Worm (Caenorhabditis elegans): Measurements from ENCODE around the gene sra-13.

DNA sequence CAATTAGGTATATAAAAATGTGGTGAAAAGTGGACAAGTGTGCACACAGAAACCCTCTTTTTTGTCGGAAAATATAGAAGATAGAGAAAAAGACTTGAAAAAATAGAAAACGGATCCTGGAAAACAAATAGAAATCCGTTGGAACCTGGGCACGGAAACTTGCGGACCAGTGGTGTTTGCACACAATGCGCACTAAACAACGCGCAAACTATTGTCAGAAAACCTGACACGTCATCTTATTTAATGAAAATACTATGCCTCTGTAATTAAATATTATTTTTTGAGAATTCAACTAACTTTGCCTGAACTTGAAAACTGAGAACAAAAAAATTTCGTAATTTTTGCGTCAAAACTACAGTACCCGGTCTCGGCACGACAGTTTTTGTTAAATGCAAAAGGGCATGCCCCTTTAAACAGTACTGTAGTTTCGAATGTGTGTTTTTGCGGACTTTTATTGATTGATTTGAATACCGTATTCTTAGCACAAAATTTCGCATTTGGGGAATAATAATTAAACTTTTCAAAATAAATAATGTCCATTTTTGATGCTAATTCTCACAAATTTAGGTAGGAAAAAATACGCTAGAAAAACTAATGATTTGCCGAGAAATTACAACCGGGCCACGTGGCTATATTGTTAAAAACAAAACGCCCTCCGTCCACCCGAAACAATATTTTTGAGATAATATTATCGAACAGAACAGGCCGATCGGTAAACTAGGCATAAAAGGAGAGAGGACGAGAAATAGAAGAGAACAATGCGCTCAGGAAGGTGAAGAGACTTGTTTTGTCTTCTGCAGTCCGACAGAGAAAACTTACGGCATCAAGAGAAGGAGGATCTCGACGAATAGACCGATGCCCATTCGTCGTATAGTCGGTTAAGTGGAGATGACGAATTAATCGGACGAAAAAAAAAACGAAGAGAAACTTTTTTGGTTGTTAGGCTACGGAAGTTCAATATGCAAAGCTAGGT, 21.7 kb downstream of the sra-13 start:
- TF ChIP-seq skn-1 (tag; optimal IDR thresholded peaks at IDR 0.05) (no peak), unc-39 (tag; optimal IDR thresholded peaks at IDR 0.05) (no peak), daf-12 (tag; optimal IDR thresholded peaks at IDR 0.05) (no peak), pha-4 (tag; optimal IDR thresholded peaks at IDR 0.05) (peak; percentile 38), nhr-25 (tag; optimal IDR thresholded peaks at IDR 0.05) (peak; percentile 39), elt-2 (tag; optimal IDR thresholded peaks at IDR 0.05) (no peak)
